Worm (Caenorhabditis elegans): ENCODE results near the gene H04D03.6.

DNA sequence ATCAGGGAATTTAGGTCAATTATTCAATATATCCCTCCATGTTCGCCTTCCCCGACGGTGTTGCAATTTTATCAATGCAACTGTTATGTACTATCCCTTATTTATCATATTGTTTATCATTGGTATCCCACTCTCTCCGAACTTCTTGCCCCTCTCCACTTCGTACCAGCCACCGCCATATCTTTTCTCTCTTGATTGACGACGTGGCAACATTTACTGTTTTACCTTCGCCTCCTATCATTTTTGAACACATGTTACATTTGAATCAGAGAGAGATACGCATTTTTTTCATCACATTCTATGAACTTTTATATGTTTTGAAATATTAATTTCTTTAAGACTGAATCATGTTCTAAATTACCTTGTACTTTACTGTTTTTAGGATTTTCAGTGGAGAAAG, 47.8 kb upstream of the H04D03.6 start:
- TF ChIP-seq fos-1 (tag; optimal IDR thresholded peaks at IDR 0.05) (no peak), nhr-25 (tag; optimal IDR thresholded peaks at IDR 0.05; ENCODE audit: borderline replicate concordance, insufficient read depth) (no peak), Y75B8A.6 (GFP tag; IDR thresholded peaks at IDR 0.05) (no peak), fkh-10 (GFP tag; optimal IDR thresholded peaks at IDR 0.05) (no peak), ZK337.2 (GFP tag; IDR thresholded peaks at IDR 0.05) (no peak), duxl-1 (tag; optimal IDR thresholded peaks at IDR 0.05; ENCODE audit: poor library complexity) (no peak), unc-62 (GFP tag; optimal IDR thresholded peaks at IDR 0.05 in 1 of 2) (no peak), unc-62 (tag; optimal IDR thresholded peaks at IDR 0.05) (no peak), lir-3 (tag; optimal IDR thresholded peaks at IDR 0.05) (no peak), aly-2 (tag; optimal IDR thresholded peaks at IDR 0.05) (no peak), ceh-32 (tag; optimal IDR thresholded peaks at IDR 0.05; ENCODE audit: poor library complexity) (no peak), zag-1 (tag; optimal IDR thresholded peaks at IDR 0.05) (no peak), zip-11 (GFP tag; IDR thresholded peaks at IDR 0.05) (no peak)

Data from whole organism, L4 larva.